Fruit fly (Drosophila melanogaster) whole organism, embryonic: ENCODE data around the gene ecd.

Source experiments
- Bgb ChIP-seq: fragments of 200-800 bp; sonication (Bioruptor generic); IDR thresholded peaks from 2 replicates; pipeline ENCODE4 v1.3.6; 2022; ENCODE audit warnings: missing biosample characterization, missing genetic modification characterization; ENCODE audit not compliant: partially characterized antibody
- CG10366 ChIP-seq: fragments of 200-800 bp; sonication (Bioruptor generic); IDR thresholded peaks from 2 replicates; pipeline ENCODE4 v1.3.6; 2022; ENCODE audit warnings: missing biosample characterization, missing genetic modification characterization
- CG12104 ChIP-seq: fragments of 200-800 bp; sonication (Bioruptor generic); optimal IDR thresholded peaks from 3 replicates; lab custom pipeline; 2016; ENCODE audit warnings: missing biosample characterization, missing genetic modification characterization
- CG12155 ChIP-seq: fragments of 200-800 bp; sonication (Bioruptor generic); optimal IDR thresholded peaks from 3 replicates; lab custom pipeline; 2016; ENCODE audit warnings: missing biosample characterization, missing genetic modification characterization
- CG12659 ChIP-seq: fragments of 200-800 bp; sonication (Bioruptor generic); optimal IDR thresholded peaks from 3 replicates; lab custom pipeline; 2017; ENCODE audit warnings: mild to moderate bottlenecking, missing biosample characterization, missing genetic modification reagents, missing genetic modification characterization
- CG15011 ChIP-seq: fragments of 200-800 bp; sonication (Bioruptor generic); optimal IDR thresholded peaks from 3 replicates; lab custom pipeline; 2018; ENCODE audit warnings: missing biosample characterization, mild to moderate bottlenecking, missing genetic modification characterization
- CG2116 ChIP-seq: fragments of 200-800 bp; sonication (Bioruptor generic); optimal IDR thresholded peaks from 3 replicates; lab custom pipeline; 2018; ENCODE audit warnings: missing biosample characterization, mild to moderate bottlenecking, missing genetic modification characterization
- CG2678 ChIP-seq: fragments of 200-800 bp; sonication (Bioruptor generic); optimal IDR thresholded peaks from 3 replicates; lab custom pipeline; 2019; ENCODE audit warnings: missing biosample characterization, mild to moderate bottlenecking, missing genetic modification characterization, moderate library complexity
- CG31224 ChIP-seq: fragments of 200-800 bp; sonication (Bioruptor generic); IDR thresholded peaks from 2 replicates; pipeline ENCODE4 v1.3.6; 2022; ENCODE audit warnings: missing biosample characterization, missing genetic modification characterization
- CG34224 ChIP-seq: fragments of 200-800 bp; sonication (Bioruptor generic); IDR thresholded peaks from 3 replicates; pipeline ENCODE4 v1.3.6; 2022; ENCODE audit warnings: missing biosample characterization, missing genetic modification characterization; ENCODE audit not compliant: partially characterized antibody
- CG3847 ChIP-seq: fragments of 200-800 bp; sonication (Bioruptor generic); IDR thresholded peaks from 2 replicates; pipeline ENCODE4 v1.3.6; 2022; ENCODE audit warnings: missing biosample characterization, missing genetic modification characterization
- CG42726 ChIP-seq: fragments of 200-800 bp; sonication (Bioruptor generic); IDR thresholded peaks from 2 replicates; pipeline ENCODE4 v1.3.6; 2022; ENCODE audit warnings: missing biosample characterization, missing genetic modification characterization; ENCODE audit not compliant: partially characterized antibody
- CG9609 ChIP-seq: fragments of 200-800 bp; sonication (Bioruptor generic); optimal IDR thresholded peaks from 3 replicates; lab custom pipeline; 2016; ENCODE audit warnings: missing biosample characterization, missing genetic modification characterization
- Dll ChIP-seq: fragments of 200-800 bp; sonication (Bioruptor generic); IDR thresholded peaks from 4 replicates; pipeline ENCODE4 v1.3.6; 2022; ENCODE audit warnings: missing biosample characterization, missing genetic modification characterization; ENCODE audit not compliant: partially characterized antibody
- Dp ChIP-seq: fragments of 200-800 bp; sonication (Bioruptor generic); optimal IDR thresholded peaks from 2 replicates; lab custom pipeline; 2018; ENCODE audit warnings: missing biosample characterization, mild to moderate bottlenecking, missing genetic modification characterization, moderate library complexity
- Drgx ChIP-seq: fragments of 200-800 bp; sonication (Bioruptor generic); IDR thresholded peaks from 2 replicates; pipeline ENCODE4 v1.3.6; 2022; ENCODE audit warnings: missing biosample characterization, missing genetic modification characterization
- E2f2 ChIP-seq: fragments of 200-800 bp; sonication (Bioruptor generic); IDR thresholded peaks from 2 replicates; pipeline ENCODE4 v1.3.6; 2022; ENCODE audit warnings: missing biosample characterization, missing genetic modification characterization
- Ets65A ChIP-seq: fragments of 200-800 bp; sonication (Bioruptor generic); peaks from one replicate; lab custom pipeline; 2016; ENCODE audit warnings: missing biosample characterization, missing genetic modification characterization
- Fer2 ChIP-seq: fragments of 200-800 bp; sonication (Bioruptor generic); optimal IDR thresholded peaks from 2 replicates; lab custom pipeline; 2018; ENCODE audit warnings: missing biosample characterization, mild to moderate bottlenecking, missing genetic modification characterization, moderate library complexity
- HmgD ChIP-seq: fragments of 200-800 bp; sonication (Bioruptor generic); optimal IDR thresholded peaks from 3 replicates; lab custom pipeline; 2016; ENCODE audit warnings: missing biosample characterization, missing genetic modification characterization
- Hmr ChIP-seq: fragments of 200-800 bp; sonication (Bioruptor generic); optimal IDR thresholded peaks from 3 replicates; lab custom pipeline; 2017; ENCODE audit warnings: mild to moderate bottlenecking, missing biosample characterization, missing genetic modification reagents, missing genetic modification characterization
- Lim3 ChIP-seq: fragments of 200-800 bp; sonication (Bioruptor generic); IDR thresholded peaks from 2 replicates; pipeline ENCODE4 v1.3.6; 2022; ENCODE audit warnings: missing biosample characterization, missing genetic modification characterization
- Myb ChIP-seq: fragments of 200-800 bp; sonication (Bioruptor generic); optimal IDR thresholded peaks from 2 replicates; lab custom pipeline; 2016; ENCODE audit warnings: missing biosample characterization, missing genetic modification characterization
- NK7.1 ChIP-seq: fragments of 200-800 bp; sonication (Bioruptor generic); optimal IDR thresholded peaks from 3 replicates; lab custom pipeline; 2016; ENCODE audit warnings: missing biosample characterization, missing genetic modification characterization
- Oaz ChIP-seq: fragments of 200-800 bp; sonication (Bioruptor generic); IDR thresholded peaks from 2 replicates; pipeline ENCODE4 v1.3.6; 2022; ENCODE audit warnings: missing biosample characterization, missing genetic modification characterization
- Scr ChIP-seq: fragments of 200-800 bp; sonication (Bioruptor generic); IDR thresholded peaks from 2 replicates; pipeline ENCODE4 v1.3.6; 2022; ENCODE audit warnings: missing biosample characterization, missing genetic modification characterization; ENCODE audit not compliant: partially characterized antibody
- ase ChIP-seq: fragments of 200-800 bp; sonication (Bioruptor generic); IDR thresholded peaks from 3 replicates; pipeline ENCODE4 v1.3.6; 2022; ENCODE audit warnings: missing biosample characterization, missing genetic modification characterization
- ato ChIP-seq: fragments of 200-800 bp; sonication (Bioruptor generic); IDR thresholded peaks from 2 replicates; pipeline ENCODE4 v1.3.6; 2022; ENCODE audit warnings: missing biosample characterization, missing genetic modification characterization; ENCODE audit not compliant: partially characterized antibody
- bbx ChIP-seq: fragments of 200-800 bp; sonication (Bioruptor generic); IDR thresholded peaks from 2 replicates; pipeline ENCODE4 v1.3.6; 2022; ENCODE audit warnings: missing biosample characterization, missing genetic modification characterization; ENCODE audit not compliant: partially characterized antibody
- cad ChIP-seq: fragments of >200 bp; optimal IDR thresholded peaks from 2 replicates; lab custom pipeline; 2017; ENCODE audit warnings: missing biosample characterization, missing genetic modification characterization
- dpn ChIP-seq, 2 experiments: fragments of 200-800 bp; sonication (Bioruptor generic); optimal IDR thresholded peaks; 3 replicates each; lab custom pipeline; 2016; ENCODE audit warnings: missing biosample characterization in 2 of 2, missing genetic modification characterization in 2 of 2
- esg ChIP-seq: fragments of 200-800 bp; sonication (Bioruptor generic); conservative IDR thresholded peaks from 2 replicates; pipeline ENCODE4 v1.3.6; 2022; ENCODE audit warnings: missing biosample characterization, missing genetic modification characterization
- exex ChIP-seq: fragments of 200-800 bp; sonication (Bioruptor generic); optimal IDR thresholded peaks from 4 replicates; lab custom pipeline; 2018; ENCODE audit warnings: missing biosample characterization, mild to moderate bottlenecking, missing genetic modification characterization, moderate library complexity
- gcm ChIP-seq: fragments of 200-800 bp; sonication (Bioruptor generic); optimal IDR thresholded peaks from 2 replicates; lab custom pipeline; 2019; ENCODE audit warnings: missing biosample characterization, mild to moderate bottlenecking, missing genetic modification characterization, moderate library complexity
- gfzf ChIP-seq: fragments of 200-800 bp; sonication (Bioruptor generic); optimal IDR thresholded peaks from 2 replicates; lab custom pipeline; 2016; ENCODE audit warnings: missing biosample characterization, mild to moderate bottlenecking, missing genetic modification characterization, moderate library complexity
- hbn ChIP-seq: fragments of 200-800 bp; sonication (Bioruptor generic); IDR thresholded peaks from 2 replicates; pipeline ENCODE4 v1.3.6; 2022; ENCODE audit warnings: missing biosample characterization, missing genetic modification characterization; ENCODE audit not compliant: partially characterized antibody
- kah ChIP-seq: fragments of 200-800 bp; sonication (Bioruptor generic); optimal IDR thresholded peaks from 2 replicates; lab custom pipeline; 2018; ENCODE audit warnings: missing biosample characterization, mild to moderate bottlenecking, missing genetic modification characterization
- kni ChIP-seq: fragments of 200-800 bp; sonication (Bioruptor generic); optimal IDR thresholded peaks from 3 replicates; lab custom pipeline; 2017; ENCODE audit warnings: mild to moderate bottlenecking, missing biosample characterization, missing genetic modification reagents, missing genetic modification characterization
- maf-S ChIP-seq: fragments of 200-800 bp; sonication (Bioruptor generic); optimal IDR thresholded peaks from 2 replicates; lab custom pipeline; 2016; ENCODE audit warnings: missing biosample characterization, missing genetic modification characterization
- mirr ChIP-seq: fragments of 200-800 bp; sonication (Bioruptor generic); optimal IDR thresholded peaks from 3 replicates; lab custom pipeline; 2018; ENCODE audit warnings: missing biosample characterization, mild to moderate bottlenecking, missing genetic modification characterization
- pho ChIP-seq: fragments of 200-800 bp; sonication (Bioruptor generic); optimal IDR thresholded peaks from 2 replicates; lab custom pipeline; 2016; ENCODE audit warnings: missing biosample characterization, missing genetic modification characterization
- sna ChIP-seq: fragments of 200-800 bp; sonication (Bioruptor generic); IDR thresholded peaks from 2 replicates; pipeline ENCODE4 v1.3.6; 2022; ENCODE audit warnings: missing biosample characterization, missing genetic modification characterization; ENCODE audit not compliant: partially characterized antibody
- tgo ChIP-seq: fragments of 200-800 bp; sonication (Bioruptor generic); IDR thresholded peaks from 3 replicates; pipeline ENCODE4 v1.3.6; 2022; ENCODE audit warnings: missing biosample characterization, missing genetic modification characterization
- trem ChIP-seq: fragments of 200-800 bp; optimal IDR thresholded peaks from 3 replicates; lab custom pipeline; 2019; ENCODE audit warnings: missing biosample characterization, mild to moderate bottlenecking, missing genetic modification characterization, moderate library complexity
- unc-4 ChIP-seq: fragments of 200-800 bp; sonication (Bioruptor generic); IDR thresholded peaks from 2 replicates; pipeline ENCODE4 v1.3.6; 2022; ENCODE audit warnings: missing biosample characterization, missing genetic modification characterization; ENCODE audit not compliant: partially characterized antibody
- vvl ChIP-seq: fragments of 200-800 bp; sonication (Bioruptor generic); IDR thresholded peaks from 2 replicates; pipeline ENCODE4 v1.3.6; 2022; ENCODE audit warnings: missing biosample characterization, missing genetic modification characterization
- zen2 ChIP-seq: fragments of 200-800 bp; sonication (Bioruptor generic); IDR thresholded peaks from 3 replicates; pipeline ENCODE4 v1.3.6; 2022; ENCODE audit warnings: missing biosample characterization, missing genetic modification characterization; ENCODE audit not compliant: partially characterized antibody
- zf30C ChIP-seq: fragments of 200-800 bp; sonication (Bioruptor generic); optimal IDR thresholded peaks from 3 replicates; lab custom pipeline; 2018; ENCODE audit warnings: missing biosample characterization, mild to moderate bottlenecking, missing genetic modification characterization

Gene ecd

dm6 chr3L:2243846-2244528 lies 21.7 kb downstream of the ecd start, which contains the start of gene CG32301 (continued):
- TF ChIP-seq mirr = peak; percentile 29
- no peak for TF ChIP-seq tgo
- no peak for TF ChIP-seq NK7.1 (GFP tag; lab: Kevin White, UChicago)
- no peak for TF ChIP-seq CG12155 (GFP tag; lab: Kevin White, UChicago)
- TF ChIP-seq CG2678 = no peak
- TF ChIP-seq Scr = peak; percentile 42
- TF ChIP-seq kni (GFP tag; lab: Kevin White, UChicago) = peak; percentile 80
- TF ChIP-seq CG3847 (GFP tag; lab: Robert Waterston, UW) = 0 out of 2 replicates have a peak, but pooled peaks have one; percentile 9
- TF ChIP-seq Fer2 (tag; lab: Kevin White, UChicago) = no peak
- TF ChIP-seq trem = peak; percentile 6
- no peak for TF ChIP-seq CG10366 (GFP tag; lab: Robert Waterston, UW)
- TF ChIP-seq Drgx (GFP tag; lab: Robert Waterston, UW) = no peak
- TF ChIP-seq esg = no peak
- TF ChIP-seq Lim3 (GFP tag; lab: Robert Waterston, UW) = no peak
- TF ChIP-seq Oaz (GFP tag; lab: Robert Waterston, UW) = no peak
- TF ChIP-seq hbn (GFP tag; lab: Robert Waterston, UW) = peak; percentile 33; the same call in 1 of the 2 replicates
- peak; percentile 51 for TF ChIP-seq bbx (GFP tag; lab: Robert Waterston, UW)
- no peak for TF ChIP-seq exex (tag; lab: Kevin White, UChicago)
- peak; percentile 99 for TF ChIP-seq CG31224
- no peak for TF ChIP-seq HmgD (GFP tag; lab: Kevin White, UChicago)
- TF ChIP-seq kah = peak; percentile 52
- peak; percentile 45 for TF ChIP-seq Dp (GFP tag; lab: Kevin White, UChicago)
- TF ChIP-seq CG34224 (GFP tag; lab: Robert Waterston, UW) = peak; percentile 48; the same call in 2 of the 3 replicates
- TF ChIP-seq Hmr (GFP tag; lab: Kevin White, UChicago) = peak; percentile 70
- TF ChIP-seq sna (GFP tag; lab: Robert Waterston, UW) = peak; percentile 64
- peak; percentile 42 for TF ChIP-seq gfzf (GFP tag; lab: Kevin White, UChicago)
- TF ChIP-seq E2f2 = peak; percentile 63
- TF ChIP-seq dpn (GFP tag; optimal IDR thresholded peaks at IDR 0.05; lab: Kevin White, UChicago) = no peak
- no peak for TF ChIP-seq zf30C (GFP tag; lab: Kevin White, UChicago)
- TF ChIP-seq Dll = peak; percentile 51; the same call in 2 of the 4 replicates
- TF ChIP-seq maf-S (GFP tag; lab: Kevin White, UChicago) = no peak
- no peak for TF ChIP-seq ase (GFP tag; lab: Robert Waterston, UW)
- no peak for TF ChIP-seq Ets65A (GFP tag; lab: Kevin White, UChicago)
- no peak for TF ChIP-seq CG9609 (GFP tag; lab: Kevin White, UChicago)
- no peak for TF ChIP-seq gcm (GFP tag; lab: Kevin White, UChicago)
- TF ChIP-seq CG42726 (GFP tag; lab: Robert Waterston, UW) = 0 out of 2 replicates have a peak, but pooled peaks have one; percentile 24
- no peak for TF ChIP-seq CG2116 (GFP tag; lab: Kevin White, UChicago)
- peak; percentile 28; the same call in 1 of the 2 replicates for TF ChIP-seq vvl
- TF ChIP-seq unc-4 = 0 out of 2 replicates have a peak, but pooled peaks have one; percentile 32
- no peak for TF ChIP-seq CG12659 (GFP tag; lab: Kevin White, UChicago)
- peak; percentile 42; the same call in 1 of the 2 replicates for TF ChIP-seq Bgb
- TF ChIP-seq cad (GFP tag; lab: Kevin White, UChicago) = no peak
- TF ChIP-seq ato (GFP tag; lab: Robert Waterston, UW) = peak; percentile 29; the same call in 1 of the 2 replicates
- TF ChIP-seq CG12104 (GFP tag; lab: Kevin White, UChicago) = no peak
- TF ChIP-seq pho (GFP tag; lab: Kevin White, UChicago) = no peak
- peak; percentile 97 for TF ChIP-seq Myb
- peak; percentile 70 for TF ChIP-seq zen2 (GFP tag; lab: Robert Waterston, UW)
- no peak for TF ChIP-seq CG15011 (GFP tag; lab: Kevin White, UChicago)
